Worm (Caenorhabditis elegans) whole organism, L3 larva: ENCODE data around the gene T16D1.1.

ENCODE experiments used
- R02D3.7 ChIP-seq: fragments of 150-350 bp; optimal IDR thresholded peaks from 2 replicates; lab custom pipeline; 2014; ENCODE audit warnings: missing biosample characterization, missing genetic modification characterization
- ZK546.5 ChIP-seq: sonication (generic microtip); optimal IDR thresholded peaks from 2 replicates; lab custom pipeline; 2017; ENCODE audit warnings: missing biosample characterization, missing genetic modification characterization
- aly-2 ChIP-seq: fragments of 150-350 bp; optimal IDR thresholded peaks from 2 replicates; lab custom pipeline; 2014; ENCODE audit warnings: missing biosample characterization, missing genetic modification characterization
- ceh-28 ChIP-seq: fragments of 150-350 bp; optimal IDR thresholded peaks from 2 replicates; lab custom pipeline; 2014; ENCODE audit warnings: missing biosample characterization, missing genetic modification reagents, missing genetic modification characterization
- elt-1 ChIP-seq: fragments of 150-350 bp; optimal IDR thresholded peaks from 2 replicates; lab custom pipeline; 2014; ENCODE audit warnings: missing biosample characterization, missing genetic modification characterization
- elt-2 ChIP-seq: sonication (generic microtip); optimal IDR thresholded peaks from 2 replicates; lab custom pipeline; 2016; ENCODE audit warnings: missing genetic modification reagents, mild to moderate bottlenecking, missing genetic modification characterization, missing compliant biosample characterization
- elt-3 ChIP-seq, 3 experiments: fragments of 150-350 bp in 1 of 3; sonication (generic microtip) in 2 of 3; optimal IDR thresholded peaks; 2 replicates in 2 of 3; 4 replicates in 1 of 3; lab custom pipeline; 2014 to 2017; ENCODE audit warnings: missing biosample characterization in 3 of 3, missing genetic modification characterization in 3 of 3
- eor-1 ChIP-seq, 2 experiments: fragments of 150-350 bp; optimal IDR thresholded peaks; 2 replicates each; lab custom pipeline; 2014 to 2018; ENCODE audit warnings: missing biosample characterization in 2 of 2, missing genetic modification characterization in 2 of 2
- fkh-10 ChIP-seq: sonication (generic microtip); optimal IDR thresholded peaks from 2 replicates; lab custom pipeline; 2017; ENCODE audit warnings: missing biosample characterization, missing genetic modification reagents, missing genetic modification characterization
- fkh-2 ChIP-seq: fragments of 150-350 bp; optimal IDR thresholded peaks from 2 replicates; lab custom pipeline; 2014; ENCODE audit warnings: missing biosample characterization, missing genetic modification reagents, missing genetic modification characterization
- hmg-11 ChIP-seq: sonication (generic microtip); optimal IDR thresholded peaks from 2 replicates; lab custom pipeline; 2016; ENCODE audit warnings: missing genetic modification characterization, missing compliant biosample characterization
- jun-1 ChIP-seq: fragments of 150-350 bp; optimal IDR thresholded peaks from 2 replicates; lab custom pipeline; 2014; ENCODE audit warnings: missing biosample characterization, missing genetic modification reagents, missing genetic modification characterization
- lsy-12 ChIP-seq: sonication (generic microtip); optimal IDR thresholded peaks from 2 replicates; lab custom pipeline; 2016; ENCODE audit warnings: mild to moderate bottlenecking, missing genetic modification characterization, missing compliant biosample characterization
- mml-1 ChIP-seq: fragments of 150-350 bp; sonication (generic microtip); optimal IDR thresholded peaks from 3 replicates; lab custom pipeline; 2014; ENCODE audit warnings: missing biosample characterization, missing genetic modification characterization
- nfya-1 ChIP-seq: sonication (generic microtip); optimal IDR thresholded peaks from 2 replicates; lab custom pipeline; 2017; ENCODE audit warnings: missing genetic modification characterization, mild to moderate bottlenecking, missing compliant biosample characterization, antibody characterized with exemption, moderate library complexity; ENCODE audit not compliant: insufficient read depth
- nhr-12 ChIP-seq: fragments of 150-350 bp; optimal IDR thresholded peaks from 2 replicates; lab custom pipeline; 2014; ENCODE audit warnings: missing biosample characterization, missing genetic modification characterization
- nhr-23 ChIP-seq: fragments of 150-350 bp; optimal IDR thresholded peaks from 2 replicates; lab custom pipeline; 2014; ENCODE audit warnings: missing biosample characterization, missing genetic modification reagents, missing genetic modification characterization
- nhr-25 ChIP-seq: sonication (generic microtip); optimal IDR thresholded peaks from 2 replicates; lab custom pipeline; 2017; ENCODE audit warnings: missing biosample characterization, missing genetic modification characterization
- nhr-43 ChIP-seq: sonication (generic microtip); optimal IDR thresholded peaks from 2 replicates; lab custom pipeline; 2016; ENCODE audit warnings: mild to moderate bottlenecking, missing genetic modification characterization, missing compliant biosample characterization; ENCODE audit not compliant: poor library complexity, severe bottlenecking
- nhr-77 ChIP-seq: fragments of 150-350 bp; optimal IDR thresholded peaks from 2 replicates; lab custom pipeline; 2014; ENCODE audit warnings: missing biosample characterization, missing genetic modification characterization
- pha-4 ChIP-seq: fragments of 150-350 bp; optimal IDR thresholded peaks from 2 replicates; lab custom pipeline; 2014; ENCODE audit warnings: missing biosample characterization, missing genetic modification reagents, missing genetic modification characterization
- pqm-1 ChIP-seq: fragments of 150-350 bp; optimal IDR thresholded peaks from 2 replicates; lab custom pipeline; 2017; ENCODE audit warnings: missing biosample characterization, missing genetic modification characterization, inconsistent platforms
- snpc-4 ChIP-seq: fragments of 150-350 bp; optimal IDR thresholded peaks from 2 replicates; lab custom pipeline; 2014; ENCODE audit warnings: missing biosample characterization, missing genetic modification characterization
- unc-39 ChIP-seq: sonication (generic microtip); optimal IDR thresholded peaks from 4 replicates; lab custom pipeline; 2017; ENCODE audit warnings: missing biosample characterization, missing genetic modification characterization
- unc-62 ChIP-seq: fragments of 150-350 bp; sonication (generic microtip); optimal IDR thresholded peaks from 4 replicates; lab custom pipeline; 2014; ENCODE audit warnings: missing biosample characterization, missing genetic modification reagents, missing genetic modification characterization
- ztf-11 ChIP-seq: fragments of 150-350 bp; optimal IDR thresholded peaks from 2 replicates; lab custom pipeline; 2014; ENCODE audit warnings: missing biosample characterization, missing genetic modification characterization

T16D1.1 gene

ce11 chrII:5246791-5247361 is 5.4 kb upstream of the T16D1.1 start, which contains the start of gene ptr-6:
Gene ptr-6 (minus strand): TSS chrII:5246837.
- peak; percentile 37 for TF ChIP-seq nhr-25 (tag; lab: Kevin White, UChicago)
- peak; percentile 28 for TF ChIP-seq nhr-23 (tag; lab: Kevin White, UChicago)
- no peak for TF ChIP-seq elt-3 (tag; optimal IDR thresholded peaks at IDR 0.05; lab: Kevin White, UChicago)

- no peak for TF ChIP-seq fkh-10
- no peak for TF ChIP-seq aly-2
- TF ChIP-seq nfya-1 (tag; lab: Kevin White, UChicago), result no peak
- TF ChIP-seq nhr-43 (tag; lab: Kevin White, UChicago), result no peak
- TF ChIP-seq mml-1 (tag; lab: Kevin White, UChicago), result no peak
- no peak for TF ChIP-seq pha-4 (tag; lab: Kevin White, UChicago)
- TF ChIP-seq unc-62 (GFP tag; lab: Kevin White, UChicago), result no peak
- TF ChIP-seq nhr-77, result no peak
- no peak for TF ChIP-seq eor-1 (tag; optimal IDR thresholded peaks at IDR 0.05; lab: Kevin White, UChicago)
- TF ChIP-seq nhr-25 (tag; lab: Kevin White, UChicago), result no peak
Observed at ce11 chrII:5238366-5238765, 3.1 kb downstream of the T16D1.1 start, which contains the start of gene pho-4. Gene pho-4 (minus strand): TSS chrII:5238466.

DNA sequence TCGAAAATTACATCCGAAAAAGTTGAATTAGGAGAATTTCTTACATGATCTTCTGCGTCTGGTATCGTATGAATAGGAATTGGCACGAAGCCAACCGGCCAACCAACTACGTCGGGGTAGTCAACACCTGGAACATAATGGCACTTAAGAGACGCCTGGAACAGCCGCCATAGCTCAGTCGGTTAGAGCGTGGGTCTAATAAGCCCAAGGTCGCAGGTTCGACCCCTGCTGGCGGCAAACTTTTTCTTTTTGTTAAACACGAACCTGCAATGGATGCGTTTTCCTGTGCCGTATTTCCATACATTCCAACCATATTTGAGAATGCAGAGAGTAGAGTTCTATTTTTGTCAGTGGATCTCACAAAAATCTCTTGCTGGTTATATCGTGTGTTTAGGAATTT is 3.8 kb downstream of the T16D1.1 start:
- TF ChIP-seq pqm-1 (tag; lab: Kevin White, UChicago) (peak; percentile 26), nfya-1 (tag; lab: Kevin White, UChicago) (peak; percentile 3), fkh-2 (tag; lab: Kevin White, UChicago) (no peak), R02D3.7 (no peak), lsy-12 (tag; lab: Kevin White, UChicago) (peak; percentile 4), hmg-11 (tag; lab: Kevin White, UChicago) (no peak), snpc-4 (tag; lab: Kevin White, UChicago) (no peak), aly-2 (no peak), elt-2 (tag; lab: Kevin White, UChicago) (peak; percentile 57)

- TF ChIP-seq pqm-1 (tag; lab: Kevin White, UChicago) (peak; percentile 49), ceh-28 (tag; lab: Kevin White, UChicago) (no peak), fkh-2 (tag; lab: Kevin White, UChicago) (no peak), elt-2 (tag; lab: Kevin White, UChicago) (peak; percentile 85), nhr-23 (tag; lab: Kevin White, UChicago) (no peak)
- TF ChIP-seq, all 47 proteins: peak for 2
Observed at ce11 chrII:5235758-5236157, 5.7 kb downstream of the T16D1.1 start, which contains the start of gene pho-1. Gene pho-1 (minus strand): TSS chrII:5235846.

DNA sequence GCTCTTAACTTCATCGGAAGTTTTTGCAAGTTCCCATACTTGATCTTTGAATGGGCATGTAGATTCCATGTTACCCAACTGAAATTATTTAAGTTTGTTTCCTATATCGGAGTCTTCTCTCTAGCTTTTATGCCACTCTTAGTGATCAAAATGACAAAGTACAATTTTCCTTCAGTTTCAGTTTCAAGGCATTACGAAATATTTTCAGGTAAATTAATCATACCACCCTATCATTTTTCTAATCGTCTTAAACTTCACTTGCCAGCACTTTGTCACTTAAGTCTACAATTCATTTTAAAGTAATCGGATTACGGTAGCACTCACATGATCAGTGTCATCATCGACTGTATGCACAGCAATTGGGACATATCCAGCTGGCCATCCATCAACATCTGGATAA is 6.7 kb downstream of the T16D1.1 start:
- TF ChIP-seq elt-2 (tag; lab: Kevin White, UChicago) (peak; percentile 84), pqm-1 (tag; lab: Kevin White, UChicago) (peak; percentile 57), unc-39 (no peak)

DNA sequence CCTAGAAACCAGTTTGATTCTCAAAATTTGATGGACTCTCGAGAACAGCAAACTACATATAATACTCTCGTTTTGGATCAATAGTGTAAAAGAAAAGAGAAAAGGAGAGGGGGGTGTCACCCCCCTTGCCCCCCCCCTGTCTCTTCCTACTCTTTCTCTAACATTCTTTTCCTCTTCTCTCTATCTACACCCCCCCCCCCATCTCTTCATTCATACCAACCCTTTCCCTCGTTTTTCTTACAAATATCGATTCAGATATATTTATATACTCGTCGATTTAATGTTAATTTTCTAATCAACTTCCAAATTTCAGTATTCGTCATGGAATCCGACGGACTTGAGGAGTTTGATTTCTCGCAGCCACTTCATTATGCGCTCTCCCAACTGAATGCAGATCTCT is 10.3 kb downstream of the T16D1.1 start, which contains the start of gene EGAP2.1:
TSS of gene EGAP2.1 (plus strand) at position 301 of the 400 bp plus-strand sequence.
- TF ChIP-seq ceh-28 (tag; lab: Kevin White, UChicago) (no peak), nhr-23 (tag; lab: Kevin White, UChicago) (no peak), fkh-2 (tag; lab: Kevin White, UChicago) (no peak), elt-2 (tag; lab: Kevin White, UChicago) (no peak), hmg-11 (tag; lab: Kevin White, UChicago) (no peak), pqm-1 (tag; lab: Kevin White, UChicago) (no peak)

DNA sequence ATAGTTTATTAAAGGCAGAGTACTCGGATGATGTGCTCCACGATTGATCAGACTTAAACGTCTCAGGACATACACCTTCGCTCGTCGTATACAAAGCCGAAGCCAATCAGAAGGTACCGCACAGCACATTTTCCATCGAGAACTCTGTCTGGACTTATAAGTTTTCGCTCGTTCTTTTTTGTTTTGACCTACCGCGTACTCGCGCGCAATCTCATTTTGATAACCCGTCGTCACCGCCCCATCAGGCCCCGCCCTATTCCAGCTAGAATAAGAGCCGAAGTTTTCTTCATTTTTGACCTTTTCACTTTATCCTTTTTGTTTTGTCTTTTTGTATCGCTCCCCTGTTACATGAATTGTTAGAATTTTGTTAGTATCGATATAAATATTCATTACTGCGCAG is 11.9 kb downstream of the T16D1.1 start, which contains the start of gene EGAP2.2:
TSS of gene EGAP2.2 (plus strand) at position 301 of the 400 bp plus-strand sequence.
- TF ChIP-seq nhr-23 (tag; lab: Kevin White, UChicago) (no peak), elt-2 (tag; lab: Kevin White, UChicago) (no peak), aly-2 (no peak), unc-39 (no peak), ZK546.5 (no peak), lsy-12 (tag; lab: Kevin White, UChicago) (no peak), ztf-11 (no peak)

ce11 chrII:5228662-5229061 is 12.8 kb downstream of the T16D1.1 start:
- no peak for TF ChIP-seq unc-62 (GFP tag; lab: Kevin White, UChicago)
- TF ChIP-seq jun-1 (tag; lab: Kevin White, UChicago), result no peak
- no peak for TF ChIP-seq elt-1
- no peak for TF ChIP-seq nhr-23 (tag; lab: Kevin White, UChicago)
- no peak for TF ChIP-seq nhr-12 (tag; lab: Kevin White, UChicago)
- no peak for TF ChIP-seq unc-39
